Worm (Caenorhabditis elegans) whole organism, early embryonic: ENCODE results near the gene srd-48.

Experiments used
- B0310.2 ChIP-seq: sonication (generic microtip); optimal IDR thresholded peaks from 2 replicates; lab custom pipeline; 2016; ENCODE audit warnings: mild to moderate bottlenecking, missing genetic modification characterization, missing compliant biosample characterization
- F13C5.2 ChIP-seq: sonication (generic microtip); optimal IDR thresholded peaks from 2 replicates; lab custom pipeline; 2017; ENCODE audit warnings: mild to moderate bottlenecking, missing genetic modification characterization, inconsistent platforms, missing compliant biosample characterization
- aly-1 ChIP-seq: sonication (generic microtip); optimal IDR thresholded peaks from 2 replicates; lab custom pipeline; 2016; ENCODE audit warnings: missing genetic modification characterization, missing compliant biosample characterization
- ama-1 ChIP-seq: fragments of 150-350 bp; optimal IDR thresholded peaks from 2 replicates; lab custom pipeline; 2014
- ceh-13 ChIP-seq: fragments of 200-800 bp; sonication (Bioruptor generic); optimal IDR thresholded peaks from 2 replicates; lab custom pipeline; 2018; ENCODE audit warnings: mild to moderate bottlenecking, missing genetic modification characterization, missing compliant biosample characterization
- ceh-36 ChIP-seq: sonication (generic microtip); optimal IDR thresholded peaks from 2 replicates; lab custom pipeline; 2016; ENCODE audit warnings: missing genetic modification characterization, inconsistent platforms, missing compliant biosample characterization
- ets-7 ChIP-seq: sonication (generic microtip); optimal IDR thresholded peaks from 2 replicates; lab custom pipeline; 2016; ENCODE audit warnings: missing genotype, missing genetic modification characterization, missing compliant biosample characterization
- flt-1 ChIP-seq: fragments of 200-800 bp; sonication (Bioruptor generic); IDR thresholded peaks from 2 replicates; pipeline ENCODE4 v1.3.6; 2022; ENCODE audit warnings: missing genetic modification characterization, missing compliant biosample characterization
- hmbx-1 ChIP-seq: sonication (generic microtip); optimal IDR thresholded peaks from 2 replicates; lab custom pipeline; 2016; ENCODE audit warnings: mild to moderate bottlenecking, missing genetic modification characterization, missing compliant biosample characterization
- hmg-4 ChIP-seq: fragments of 200-800 bp; sonication (Bioruptor generic); optimal IDR thresholded peaks from 2 replicates; lab custom pipeline; 2018; ENCODE audit warnings: mild to moderate bottlenecking, missing genetic modification characterization, missing compliant biosample characterization
- hnd-1 ChIP-seq: sonication (generic microtip); optimal IDR thresholded peaks from 2 replicates; lab custom pipeline; 2016; ENCODE audit warnings: missing genetic modification characterization, missing compliant biosample characterization
- pes-1 ChIP-seq: fragments of 200-800 bp; sonication (Bioruptor generic); IDR thresholded peaks from 2 replicates; pipeline ENCODE4 v1.3.6; 2022; ENCODE audit warnings: missing genetic modification reagents, missing genetic modification characterization, missing compliant biosample characterization
- scrt-1 ChIP-seq: fragments of 200-800 bp; sonication (Bioruptor generic); IDR thresholded peaks from 2 replicates; pipeline ENCODE4 v1.3.6; 2022; ENCODE audit warnings: missing genetic modification characterization, missing compliant biosample characterization
- sea-1 ChIP-seq: fragments of 200-800 bp; sonication (Bioruptor generic); conservative IDR thresholded peaks from 2 replicates; pipeline ENCODE4 v1.3.6; 2022; ENCODE audit warnings: missing genetic modification characterization, missing compliant biosample characterization
- tbx-11 ChIP-seq: fragments of 200-800 bp; sonication (Bioruptor generic); IDR thresholded peaks from 2 replicates; pipeline ENCODE4 v1.3.6; 2022; ENCODE audit warnings: missing genetic modification characterization, missing compliant biosample characterization
- tbx-37 ChIP-seq: fragments of 200-800 bp; sonication (Bioruptor generic); conservative IDR thresholded peaks from 2 replicates; pipeline ENCODE4 v1.3.6; 2022; ENCODE audit warnings: missing genetic modification reagents, missing genetic modification characterization, missing compliant biosample characterization
- tra-4 ChIP-seq: sonication (generic microtip); optimal IDR thresholded peaks from 2 replicates; lab custom pipeline; 2017; ENCODE audit warnings: missing genetic modification characterization, missing compliant biosample characterization

The srd-48 gene

ce11 chrX:12352872-12353271 lies 17.0 kb downstream of the srd-48 start, which contains the start of gene F42F12.4:
F42F12.4 (minus strand) TSS chrX:12352947.
- TF ChIP-seq F13C5.2 (tag; lab: Kevin White, UChicago): no peak
- no peak for TF ChIP-seq ceh-13 (GFP tag; lab: Kevin White, UChicago)
- TF ChIP-seq ets-7 (tag; lab: Kevin White, UChicago): no peak
- no peak for TF ChIP-seq pes-1 (GFP tag; lab: Robert Waterston, UW)
- no peak for TF ChIP-seq flt-1
- TF ChIP-seq B0310.2 (tag; lab: Kevin White, UChicago): no peak
- no peak for TF ChIP-seq aly-1 (tag; lab: Kevin White, UChicago)
- TF ChIP-seq ceh-36: no peak
- TF ChIP-seq tbx-11 (GFP tag; lab: Robert Waterston, UW): no peak
- no peak for TF ChIP-seq scrt-1 (GFP tag; lab: Robert Waterston, UW)
- TF ChIP-seq ama-1 (lab: Kevin White, UChicago): no peak

- TF ChIP-seq flt-1 (no peak), hmbx-1 (no peak), sea-1 (no peak)
Observed at ce11 chrX:12356581-12356980, 20.7 kb downstream of the srd-48 start, which contains the start of gene nspc-12. nspc-12 (minus strand) TSS chrX:12356681.

- TF ChIP-seq ets-7 (tag; lab: Kevin White, UChicago) (no peak), F13C5.2 (tag; lab: Kevin White, UChicago) (no peak), tbx-11 (GFP tag; lab: Robert Waterston, UW) (no peak), ama-1 (lab: Kevin White, UChicago) (no peak), ceh-36 (no peak), pes-1 (GFP tag; lab: Robert Waterston, UW) (no peak), aly-1 (tag; lab: Kevin White, UChicago) (no peak)
Observed at ce11 chrX:12357127-12357526, 21.2 kb downstream of the srd-48 start, which contains the start of gene nspc-13. nspc-13 (plus strand) TSS chrX:12357427.

- TF ChIP-seq B0310.2 (tag; lab: Kevin White, UChicago) (no peak), pes-1 (GFP tag; lab: Robert Waterston, UW) (no peak), tbx-37 (GFP tag; lab: Robert Waterston, UW) (no peak), tbx-11 (GFP tag; lab: Robert Waterston, UW) (no peak), ets-7 (tag; lab: Kevin White, UChicago) (no peak), ceh-13 (GFP tag; lab: Kevin White, UChicago) (no peak), flt-1 (no peak), scrt-1 (GFP tag; lab: Robert Waterston, UW) (no peak), hmbx-1 (no peak), aly-1 (tag; lab: Kevin White, UChicago) (no peak), hmg-4 (GFP tag; lab: Kevin White, UChicago) (no peak), hnd-1 (tag; lab: Kevin White, UChicago) (no peak), ama-1 (lab: Kevin White, UChicago) (no peak), F13C5.2 (tag; lab: Kevin White, UChicago) (no peak), ceh-36 (no peak), sea-1 (no peak)
Observed at ce11 chrX:12358957-12359356, 23.0 kb downstream of the srd-48 start, which contains the start of gene nspc-14. nspc-14 (minus strand) TSS chrX:12359057.

- no peak for TF ChIP-seq scrt-1 (GFP tag; lab: Robert Waterston, UW)
- no peak for TF ChIP-seq F13C5.2 (tag; lab: Kevin White, UChicago)
- no peak for TF ChIP-seq pes-1 (GFP tag; lab: Robert Waterston, UW)
- TF ChIP-seq hmg-4 (GFP tag; lab: Kevin White, UChicago): no peak
- no peak for TF ChIP-seq flt-1
- TF ChIP-seq ceh-13 (GFP tag; lab: Kevin White, UChicago): no peak
- no peak for TF ChIP-seq ceh-36
- TF ChIP-seq B0310.2 (tag; lab: Kevin White, UChicago): no peak
- no peak for TF ChIP-seq sea-1
Observed at ce11 chrX:12360444-12360843, 24.5 kb downstream of the srd-48 start, which contains the start of the genes nspc-15 and F19H6.6. nspc-15 (plus strand) TSS chrX:12360744. F19H6.6 (plus strand) TSS chrX:12360827.

ce11 chrX:12362951-12363486 lies 27.1 kb downstream of the srd-48 start:
- TF ChIP-seq F13C5.2 (tag; lab: Kevin White, UChicago) (peak; percentile 49), hnd-1 (tag; lab: Kevin White, UChicago) (no peak)

- TF ChIP-seq pes-1 (GFP tag; lab: Robert Waterston, UW) (no peak), hmg-4 (GFP tag; lab: Kevin White, UChicago) (no peak), ets-7 (tag; lab: Kevin White, UChicago) (no peak), F13C5.2 (tag; lab: Kevin White, UChicago) (no peak)
Observed at ce11 chrX:12364804-12365203, 28.9 kb downstream of the srd-48 start, which contains the start of gene F19H6.5. F19H6.5 (minus strand) TSS chrX:12364904.

- TF ChIP-seq tra-4 (tag; lab: Kevin White, UChicago) (no peak), ceh-36 (no peak), tbx-37 (GFP tag; lab: Robert Waterston, UW) (no peak), ama-1 (lab: Kevin White, UChicago) (no peak), F13C5.2 (tag; lab: Kevin White, UChicago) (no peak), aly-1 (tag; lab: Kevin White, UChicago) (no peak)
Observed at ce11 chrX:12365388-12365787, 29.5 kb downstream of the srd-48 start, which contains the start of gene F19H6.4. F19H6.4 (plus strand) TSS chrX:12365688.
